Worm (Caenorhabditis elegans) whole organism, L2 larva: ENCODE measurements around the gene klp-12.

Experiments
- C34F6.9 ChIP-seq: fragments of 150-350 bp; optimal IDR thresholded peaks from 2 replicates; lab custom pipeline; 2014; ENCODE audit warnings: missing biosample characterization, missing genetic modification characterization
- F13H6.1 ChIP-seq: sonication (generic microtip); optimal IDR thresholded peaks from 2 replicates; lab custom pipeline; 2016; ENCODE audit warnings: missing genetic modification characterization, missing compliant biosample characterization
- Y55F3AM.14 ChIP-seq: fragments of 200-800 bp; sonication (Bioruptor generic); optimal IDR thresholded peaks from 2 replicates; lab custom pipeline; 2018; ENCODE audit warnings: mild to moderate bottlenecking, missing genetic modification characterization, missing compliant biosample characterization
- ZK546.5 ChIP-seq: sonication (generic microtip); optimal IDR thresholded peaks from 2 replicates; lab custom pipeline; 2017; ENCODE audit warnings: missing biosample characterization, missing genetic modification characterization
- aly-2 ChIP-seq: fragments of 150-350 bp; optimal IDR thresholded peaks from 2 replicates; lab custom pipeline; 2014; ENCODE audit warnings: missing biosample characterization, missing genetic modification characterization
- blmp-1 ChIP-seq: sonication (generic microtip); optimal IDR thresholded peaks from 2 replicates; lab custom pipeline; 2017; ENCODE audit warnings: missing genetic modification characterization, mild to moderate bottlenecking, missing compliant biosample characterization, antibody characterized with exemption, moderate library complexity; ENCODE audit not compliant: insufficient read depth
- crh-2 ChIP-seq: sonication (generic microtip); optimal IDR thresholded peaks from 2 replicates; lab custom pipeline; 2017; ENCODE audit warnings: missing biosample characterization, missing genetic modification characterization
- dmd-4 ChIP-seq: sonication (generic microtip); optimal IDR thresholded peaks from 2 replicates; lab custom pipeline; 2017; ENCODE audit warnings: missing biosample characterization, missing genetic modification characterization
- egl-27 ChIP-seq: sonication (generic microtip); optimal IDR thresholded peaks from 3 replicates; lab custom pipeline; 2017; ENCODE audit warnings: missing biosample characterization, missing genetic modification reagents, missing genetic modification characterization
- elt-1 ChIP-seq: fragments of 150-350 bp; optimal IDR thresholded peaks from 2 replicates; lab custom pipeline; 2014; ENCODE audit warnings: missing biosample characterization, missing genetic modification characterization
- fos-1 ChIP-seq: fragments of 150-350 bp; optimal IDR thresholded peaks from 2 replicates; lab custom pipeline; 2014; ENCODE audit warnings: missing biosample characterization, missing genetic modification characterization
- gmeb-1 ChIP-seq: fragments of 150-350 bp; optimal IDR thresholded peaks from 2 replicates; lab custom pipeline; 2014; ENCODE audit warnings: missing biosample characterization, missing genetic modification characterization
- lsy-2 ChIP-seq, 2 experiments: fragments of 150-350 bp in 1 of 2; sonication (generic microtip) in 1 of 2; optimal IDR thresholded peaks; 2 replicates each; lab custom pipeline; 2014 to 2017; ENCODE audit warnings: missing biosample characterization in 2 of 2, missing genetic modification characterization in 2 of 2
- mab-5 ChIP-seq: fragments of 150-350 bp; optimal IDR thresholded peaks from 2 replicates; lab custom pipeline; 2014; ENCODE audit warnings: missing biosample characterization, missing genetic modification characterization
- mdl-1 ChIP-seq, 2 experiments: fragments of 150-350 bp in 1 of 2; sonication (generic microtip) in 1 of 2; optimal IDR thresholded peaks; 2 replicates each; lab custom pipeline; 2017; ENCODE audit warnings: missing biosample characterization in 2 of 2, missing genetic modification characterization in 2 of 2
- nhr-10 ChIP-seq: sonication (generic microtip); optimal IDR thresholded peaks from 2 replicates; lab custom pipeline; 2017; ENCODE audit warnings: missing biosample characterization, missing genetic modification characterization
- nhr-11 ChIP-seq: fragments of 150-350 bp; optimal IDR thresholded peaks from 2 replicates; lab custom pipeline; 2014; ENCODE audit warnings: missing biosample characterization, missing genetic modification characterization
- nhr-129 ChIP-seq: fragments of 150-350 bp; optimal IDR thresholded peaks from 2 replicates; lab custom pipeline; 2014; ENCODE audit warnings: missing biosample characterization, missing genetic modification characterization
- nhr-21 ChIP-seq: fragments of 150-350 bp; optimal IDR thresholded peaks from 2 replicates; lab custom pipeline; 2014; ENCODE audit warnings: missing biosample characterization, missing genetic modification characterization
- nhr-23 ChIP-seq: fragments of 150-350 bp; optimal IDR thresholded peaks from 2 replicates; lab custom pipeline; 2014; ENCODE audit warnings: missing biosample characterization, missing genetic modification reagents, missing genetic modification characterization
- nhr-237 ChIP-seq: fragments of 150-350 bp; optimal IDR thresholded peaks from 2 replicates; lab custom pipeline; 2014; ENCODE audit warnings: missing biosample characterization, missing genetic modification characterization
- nhr-25 ChIP-seq: fragments of 150-350 bp; sonication (generic microtip); optimal IDR thresholded peaks from 3 replicates; lab custom pipeline; 2014; ENCODE audit warnings: missing biosample characterization, missing genetic modification characterization
- peb-1 ChIP-seq: fragments of 150-350 bp; optimal IDR thresholded peaks from 2 replicates; lab custom pipeline; 2014; ENCODE audit warnings: missing biosample characterization, missing genetic modification characterization
- skn-1 ChIP-seq: sonication (generic microtip); optimal IDR thresholded peaks from 2 replicates; lab custom pipeline; 2017; ENCODE audit warnings: missing biosample characterization, missing genetic modification characterization
- sma-3 ChIP-seq: sonication (generic microtip); optimal IDR thresholded peaks from 2 replicates; lab custom pipeline; 2016; ENCODE audit warnings: missing genetic modification reagents, missing genetic modification characterization, missing compliant biosample characterization
- unc-55 ChIP-seq: fragments of 150-350 bp; sonication (generic microtip); optimal IDR thresholded peaks from 3 replicates; lab custom pipeline; 2014; ENCODE audit warnings: missing biosample characterization, missing genetic modification reagents, missing genetic modification characterization
- zag-1 ChIP-seq: fragments of 150-350 bp; optimal IDR thresholded peaks from 2 replicates; lab custom pipeline; 2014; ENCODE audit warnings: missing biosample characterization, missing genetic modification characterization
- ztf-1 ChIP-seq: fragments of 200-800 bp; sonication (Bioruptor generic); conservative IDR thresholded peaks from 2 replicates; pipeline ENCODE4 v1.3.6; 2022; ENCODE audit warnings: missing genetic modification characterization, missing compliant biosample characterization
- ztf-11 ChIP-seq: sonication (generic microtip); optimal IDR thresholded peaks from 2 replicates; lab custom pipeline; 2017; ENCODE audit warnings: missing biosample characterization, missing genetic modification characterization
- ztf-4 ChIP-seq: fragments of 150-350 bp; optimal IDR thresholded peaks from 2 replicates; lab custom pipeline; 2014; ENCODE audit warnings: missing biosample characterization, missing genetic modification characterization

Gene klp-12

DNA sequence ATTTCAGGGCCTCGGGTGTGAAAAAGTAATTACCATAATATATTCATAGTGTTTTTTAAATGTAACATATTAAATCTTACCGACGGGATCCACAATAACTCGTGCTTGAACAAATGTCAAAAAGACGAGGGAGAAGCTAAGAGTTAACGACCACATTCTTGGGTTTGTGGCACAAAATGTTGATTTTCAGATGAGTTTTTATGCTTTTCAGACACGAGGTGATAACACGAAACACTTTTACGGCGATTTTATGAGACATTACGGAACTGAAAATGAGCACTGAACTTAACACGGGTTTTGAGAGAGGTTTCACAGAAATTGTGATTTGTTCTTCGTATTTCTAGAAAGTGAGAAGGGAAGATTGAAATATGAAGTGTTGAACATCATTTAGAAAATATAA, 53.1 kb downstream of the klp-12 start, which contains the start of gene B0035.13:
B0035.13 (minus strand) TSS at position 173 of the 400 bp plus-strand sequence.
- TF ChIP-seq nhr-129 (tag; lab: Kevin White, UChicago) (no peak), fos-1 (tag; lab: Kevin White, UChicago) (peak; percentile 10)
- TF ChIP-seq, all 48 proteins: peak for 1

DNA sequence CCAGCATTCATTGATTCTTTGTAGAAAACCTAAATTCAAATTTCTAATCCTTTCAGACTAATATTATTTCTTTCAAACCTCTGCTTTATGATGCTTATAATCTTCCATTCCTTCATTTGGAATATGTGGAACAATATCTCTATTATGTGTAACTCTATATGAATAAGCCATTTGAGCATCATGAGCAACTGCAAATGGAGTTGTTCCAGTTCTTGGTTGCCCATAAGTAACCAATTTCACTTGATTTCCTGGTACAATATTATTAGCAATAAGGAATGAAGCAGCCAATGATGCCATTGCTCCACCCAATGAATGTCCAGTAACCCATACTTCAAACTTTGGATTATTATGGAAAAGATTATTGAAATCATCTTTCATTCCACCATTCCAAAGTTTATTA, 54.7 kb downstream of the klp-12 start:
- TF ChIP-seq nhr-25 (tag; lab: Kevin White, UChicago) (no peak), Y55F3AM.14 (GFP tag; lab: Kevin White, UChicago) (no peak), fos-1 (tag; lab: Kevin White, UChicago) (no peak), mab-5 (tag; lab: Kevin White, UChicago) (no peak), nhr-21 (no peak), peb-1 (tag; lab: Kevin White, UChicago) (no peak)
- TF ChIP-seq, all 48 proteins: peak for 0

DNA sequence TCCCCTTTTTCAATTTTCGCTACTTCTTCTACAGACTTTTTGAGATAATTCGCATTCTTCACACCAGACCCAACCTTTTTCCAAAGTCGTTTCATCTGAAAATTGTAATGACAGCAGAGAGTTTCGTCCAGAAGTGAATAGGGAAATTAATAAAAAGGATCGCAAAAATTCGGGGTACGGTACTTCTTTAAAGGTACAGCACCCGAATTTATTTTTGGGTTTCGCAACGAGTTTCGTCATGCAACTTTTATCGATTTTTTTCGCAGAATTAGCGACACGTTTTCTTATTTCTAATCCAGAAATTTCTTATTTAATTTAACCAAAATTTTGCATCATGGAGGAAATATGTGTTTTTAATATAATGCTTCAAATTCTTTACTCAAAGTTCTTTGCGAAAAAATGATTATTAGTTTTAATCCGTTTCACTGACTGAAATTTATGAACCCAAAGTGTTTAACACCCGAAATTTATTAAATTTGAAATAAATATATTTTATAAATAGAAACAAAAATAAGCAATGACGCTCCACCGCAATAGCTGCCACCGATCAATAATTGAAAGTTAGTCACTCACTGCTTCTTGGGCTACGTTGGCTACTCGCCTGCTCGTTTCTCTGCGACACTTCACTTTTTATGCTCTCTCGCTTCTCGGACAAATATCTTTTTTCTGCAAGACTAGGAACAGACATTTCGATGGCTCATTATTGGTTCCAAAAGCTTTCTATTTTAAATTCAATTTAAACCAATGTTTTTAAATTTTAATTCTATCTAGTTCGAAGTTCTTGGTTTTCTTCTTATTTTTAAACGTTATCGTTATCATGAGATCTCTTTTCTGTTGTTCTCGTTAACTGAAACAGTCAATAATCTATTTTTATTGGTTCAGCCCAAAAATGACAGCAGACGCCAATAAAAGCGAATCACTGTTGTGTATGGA, 61.2 kb downstream of the klp-12 start, which contains the start of the genes B0035.15 and dnj-1:
B0035.15 (minus strand) TSS at position 99 of the 933 bp plus-strand sequence.
dnj-1 (plus strand) TSS at position 883 of the 933 bp plus-strand sequence.
- TF ChIP-seq Y55F3AM.14 (GFP tag; lab: Kevin White, UChicago) = no peak
- TF ChIP-seq crh-2 (tag; lab: Kevin White, UChicago) = peak; percentile 43
- no peak for TF ChIP-seq skn-1
- TF ChIP-seq mdl-1 (tag; optimal IDR thresholded peaks at IDR 0.05; lab: Kevin White, UChicago) = no peak
- peak; percentile 80 for TF ChIP-seq unc-55 (GFP tag; lab: Kevin White, UChicago)
- TF ChIP-seq blmp-1 (tag; lab: Kevin White, UChicago) = peak; percentile 51
- TF ChIP-seq fos-1 (tag; lab: Kevin White, UChicago) = peak; percentile 67
- TF ChIP-seq ztf-11 (tag; lab: Kevin White, UChicago) = no peak
- peak; percentile 36 for TF ChIP-seq gmeb-1
- peak; percentile 8 for TF ChIP-seq nhr-129 (tag; lab: Kevin White, UChicago)
- TF ChIP-seq aly-2 (tag; lab: Kevin White, UChicago) = no peak
- TF ChIP-seq lsy-2 (tag; optimal IDR thresholded peaks at IDR 0.05; lab: Kevin White, UChicago) = peak in 1 of 2 experiments; percentile 52
- TF ChIP-seq C34F6.9 = peak; percentile 78
- TF ChIP-seq F13H6.1 (tag; lab: Kevin White, UChicago) = peak; percentile 19
- no peak for TF ChIP-seq nhr-23 (tag; lab: Kevin White, UChicago)

DNA sequence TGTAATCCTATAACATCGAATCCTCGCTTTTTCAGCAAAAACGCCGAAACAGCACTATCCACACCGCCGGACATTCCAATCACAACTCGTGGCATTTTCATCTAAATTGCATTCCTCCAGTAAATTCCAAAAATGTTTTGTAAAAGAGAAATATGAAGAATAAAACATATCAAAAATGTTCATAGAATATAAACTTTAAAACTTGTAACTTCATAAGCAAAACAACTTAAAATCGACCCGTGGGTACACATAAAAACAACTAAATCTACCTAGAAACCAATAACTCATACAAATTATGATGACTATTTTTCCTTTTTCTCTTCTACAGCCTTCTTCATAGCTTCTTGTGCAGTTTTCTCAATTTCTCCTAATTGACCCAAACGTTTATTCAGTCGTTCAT, 62.9 kb downstream of the klp-12 start, which contains the start of gene mttu-1:
mttu-1 (minus strand) TSS at position 101 of the 400 bp plus-strand sequence.
- TF ChIP-seq nhr-237 (tag; lab: Kevin White, UChicago) (no peak), elt-1 (tag; lab: Kevin White, UChicago) (no peak), peb-1 (tag; lab: Kevin White, UChicago) (no peak), dmd-4 (tag; lab: Kevin White, UChicago) (no peak), sma-3 (GFP tag; lab: Kevin White, UChicago) (no peak), nhr-11 (tag; lab: Kevin White, UChicago) (no peak), nhr-25 (tag; lab: Kevin White, UChicago) (no peak), nhr-10 (no peak), zag-1 (no peak), nhr-23 (tag; lab: Kevin White, UChicago) (no peak), fos-1 (tag; lab: Kevin White, UChicago) (no peak), ztf-1 (GFP tag; lab: Robert Waterston, UW) (no peak), crh-2 (tag; lab: Kevin White, UChicago) (no peak), ZK546.5 (tag; lab: Kevin White, UChicago) (no peak), egl-27 (tag; lab: Kevin White, UChicago) (no peak), C34F6.9 (no peak), ztf-4 (tag; lab: Kevin White, UChicago) (no peak)
